Fruit fly (Drosophila melanogaster): ENCODE data around the gene Pmvk.
A peak's percentile ranks its signal among the peaks of the same experiment; 100 is the strongest.

Pmvk gene

DNA sequence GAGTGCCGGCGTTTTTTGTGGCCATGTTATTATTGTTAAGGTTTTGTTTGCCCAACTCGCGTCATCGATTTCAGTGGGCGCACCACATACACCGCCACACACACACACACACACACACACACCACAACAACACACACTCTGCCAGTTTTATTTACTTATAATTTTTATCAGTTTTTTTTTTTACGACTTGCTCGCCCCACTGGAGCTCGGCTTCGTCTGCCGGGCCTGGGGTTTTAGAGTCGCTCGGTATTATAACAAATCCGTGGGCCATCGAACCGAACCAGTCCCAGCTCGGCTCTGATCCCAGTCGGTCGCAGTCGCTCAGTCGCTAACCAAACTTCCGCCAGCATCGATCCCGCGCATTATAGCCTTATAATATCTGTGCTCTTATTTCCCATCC, 30.7 kb downstream of the Pmvk start (continued):
- peak; percentile 49 for TF ChIP-seq Nf-YB (GFP tag; optimal IDR thresholded peaks at IDR 0.05)
- TF ChIP-seq vvl (GFP tag; IDR thresholded peaks at IDR 0.05): peak; percentile 69; the same call in 1 of the 2 replicates
- TF ChIP-seq YL-1 (GFP tag; optimal IDR thresholded peaks at IDR 0.05): no peak
- no peak; the same call in 1 of the 2 replicates for TF ChIP-seq Drgx (GFP tag; IDR thresholded peaks at IDR 0.05)
- TF ChIP-seq CG11504 (tag; optimal IDR thresholded peaks at IDR 0.05): no peak
- no peak for TF ChIP-seq CG7928 (GFP tag; optimal IDR thresholded peaks at IDR 0.05)
- TF ChIP-seq p53 (GFP tag; optimal IDR thresholded peaks at IDR 0.05): no peak
- no peak for TF ChIP-seq bsh (GFP tag; optimal IDR thresholded peaks at IDR 0.05)
- peak; percentile 42; the same call in 1 of the 2 replicates for TF ChIP-seq Atf6 (GFP tag; IDR thresholded peaks at IDR 0.05)
- no peak for TF ChIP-seq CG30020 (tag; optimal IDR thresholded peaks at IDR 0.05)
- no peak for TF ChIP-seq crc (GFP tag; optimal IDR thresholded peaks at IDR 0.05)
- TF ChIP-seq az2 (GFP tag; optimal IDR thresholded peaks at IDR 0.05): no peak
- TF ChIP-seq CG6854 (GFP tag; optimal IDR thresholded peaks at IDR 0.05): no peak
- no peak for TF ChIP-seq peb (GFP tag; IDR thresholded peaks at IDR 0.05)
- no peak for TF ChIP-seq Atf-2 (GFP tag; optimal IDR thresholded peaks at IDR 0.05)
- TF ChIP-seq MESR4 (GFP tag; optimal IDR thresholded peaks at IDR 0.05): no peak
- TF ChIP-seq CG2889 (GFP tag; IDR thresholded peaks at IDR 0.05): no peak
- TF ChIP-seq phol (tag; optimal IDR thresholded peaks at IDR 0.05): no peak
- no peak for TF ChIP-seq CG34224 (GFP tag; IDR thresholded peaks at IDR 0.05; ENCODE audit: partially characterized antibody)
- no peak for TF ChIP-seq shn (GFP tag; optimal IDR thresholded peaks at IDR 0.05)
- TF ChIP-seq onecut (GFP tag; IDR thresholded peaks at IDR 0.05): no peak; the same call in 1 of the 2 replicates
- no peak for TF ChIP-seq slou (GFP tag; optimal IDR thresholded peaks at IDR 0.05)
- TF ChIP-seq Deaf1 (tag; optimal IDR thresholded peaks at IDR 0.05): peak; percentile 95
- no peak for TF ChIP-seq lab (GFP tag; optimal IDR thresholded peaks at IDR 0.05)
- TF ChIP-seq CG12744 (GFP tag; optimal IDR thresholded peaks at IDR 0.05): no peak
- no peak for TF ChIP-seq stc (GFP tag; IDR thresholded peaks at IDR 0.05)
- TF ChIP-seq B-H2 (GFP tag; optimal IDR thresholded peaks at IDR 0.05): peak; percentile 1
- no peak for TF ChIP-seq CG15696 (tag; optimal IDR thresholded peaks at IDR 0.05)
- TF ChIP-seq CG17385 (GFP tag; optimal IDR thresholded peaks at IDR 0.05): no peak
- no peak for TF ChIP-seq CG17359 (tag; optimal IDR thresholded peaks at IDR 0.05)
- no peak for TF ChIP-seq fd102C (GFP tag; optimal IDR thresholded peaks at IDR 0.05)
- no peak for TF ChIP-seq CG8765 (GFP tag; IDR thresholded peaks at IDR 0.05)
- TF ChIP-seq zfh2 (GFP tag; optimal IDR thresholded peaks at IDR 0.05): no peak
- TF ChIP-seq CG7839 (tag; optimal IDR thresholded peaks at IDR 0.05): no peak
- 0 out of 3 replicates have a peak, but pooled peaks have one; percentile 6 for TF ChIP-seq gce (GFP tag; IDR thresholded peaks at IDR 0.05)
- no peak for TF ChIP-seq jing (GFP tag; optimal IDR thresholded peaks at IDR 0.05)
- no peak for TF ChIP-seq tin (GFP tag; optimal IDR thresholded peaks at IDR 0.05)
- TF ChIP-seq ci (GFP tag; IDR thresholded peaks at IDR 0.05): 0 out of 3 replicates have a peak, but pooled peaks have one; percentile 24
- no peak for TF ChIP-seq grn (GFP tag; optimal IDR thresholded peaks at IDR 0.05)
- no peak for TF ChIP-seq usp (GFP tag; optimal IDR thresholded peaks at IDR 0.05)
- TF ChIP-seq CG6813 (GFP tag; optimal IDR thresholded peaks at IDR 0.05): no peak
- TF ChIP-seq CG4854 (GFP tag; optimal IDR thresholded peaks at IDR 0.05): no peak
- TF ChIP-seq wor (GFP tag; IDR thresholded peaks at IDR 0.05): no peak
- no peak for TF ChIP-seq dmrt11E (tag; optimal IDR thresholded peaks at IDR 0.05)
- no peak for TF ChIP-seq fu2 (GFP tag; optimal IDR thresholded peaks at IDR 0.05)
- no peak for TF ChIP-seq BEAF-32 (GFP tag; optimal IDR thresholded peaks at IDR 0.05)
- TF ChIP-seq Hey (tag; optimal IDR thresholded peaks at IDR 0.05): no peak
- no peak for TF ChIP-seq tna (GFP tag; IDR thresholded peaks at IDR 0.05; ENCODE audit: partially characterized antibody)
- TF ChIP-seq gem (tag; optimal IDR thresholded peaks at IDR 0.05): no peak
- no peak for TF ChIP-seq CG9797 (GFP tag; optimal IDR thresholded peaks at IDR 0.05)
- TF ChIP-seq schlank (tag; optimal IDR thresholded peaks at IDR 0.05): no peak

All from whole organism, embryonic.